Worm (Caenorhabditis elegans) whole organism, L1 larva: ENCODE results near the gene clec-25.

Experiments used
- C04F5.9 ChIP-seq: sonication (generic microtip); optimal IDR thresholded peaks from 2 replicates; lab custom pipeline; 2016; ENCODE audit warnings: missing genetic modification characterization, missing compliant biosample characterization
- alr-1 ChIP-seq: fragments of 200-800 bp; sonication (Bioruptor generic); optimal IDR thresholded peaks from 2 replicates; lab custom pipeline; 2018; ENCODE audit warnings: borderline replicate concordance, mild to moderate bottlenecking, missing genetic modification characterization, missing compliant biosample characterization
- ama-1 ChIP-seq: fragments of 150-350 bp; optimal IDR thresholded peaks from 2 replicates; lab custom pipeline; 2014
- blmp-1 ChIP-seq: fragments of 150-350 bp; optimal IDR thresholded peaks from 2 replicates; lab custom pipeline; 2014; ENCODE audit warnings: missing biosample characterization, missing genetic modification characterization
- ceh-8 ChIP-seq: fragments of 200-800 bp; sonication (Bioruptor generic); optimal IDR thresholded peaks from 2 replicates; lab custom pipeline; 2018; ENCODE audit warnings: mild to moderate bottlenecking, missing genetic modification characterization, moderate library complexity, missing compliant biosample characterization
- ceh-88 ChIP-seq: fragments of 200-800 bp; sonication (Bioruptor generic); IDR thresholded peaks from 2 replicates; pipeline ENCODE4 v1.3.6; 2022; ENCODE audit warnings: missing genetic modification characterization, missing compliant biosample characterization
- ces-1 ChIP-seq: fragments of 150-350 bp; optimal IDR thresholded peaks from 2 replicates; lab custom pipeline; 2014; ENCODE audit warnings: missing biosample characterization, missing genetic modification reagents, missing genetic modification characterization
- dpl-1 ChIP-seq, 3 experiments: fragments of 150-350 bp in 2 of 3; sonication (generic microtip) in 1 of 3; optimal IDR thresholded peaks; 2 replicates each; lab custom pipeline; 2014 to 2017; ENCODE audit warnings: missing biosample characterization in 3 of 3, missing genetic modification characterization in 3 of 3, missing genetic modification reagents in 3 of 3
- efl-1 ChIP-seq, 4 experiments: fragments of 150-350 bp; optimal IDR thresholded peaks in 3 of 4; peaks in 1 of 4; 1 replicate in 1 of 4; 2 replicates in 3 of 4; lab custom pipeline; 2014; ENCODE audit warnings: missing biosample characterization in 2 of 4, missing genetic modification characterization in 2 of 4, missing genetic modification reagents in 2 of 4
- efl-3 ChIP-seq: fragments of 200-800 bp; sonication (Bioruptor generic); optimal IDR thresholded peaks from 2 replicates; lab custom pipeline; 2018; ENCODE audit warnings: mild to moderate bottlenecking, missing genetic modification characterization, missing compliant biosample characterization
- egl-13 ChIP-seq: sonication (generic microtip); optimal IDR thresholded peaks from 2 replicates; lab custom pipeline; 2016; ENCODE audit warnings: missing genotype, missing genetic modification reagents, missing genetic modification characterization, missing compliant biosample characterization
- egl-27 ChIP-seq, 2 experiments: fragments of 150-350 bp in 1 of 2; sonication (generic microtip); optimal IDR thresholded peaks; 3 replicates each; lab custom pipeline; 2017 to 2018; ENCODE audit warnings: missing biosample characterization in 2 of 2, missing genetic modification characterization in 2 of 2, missing genetic modification reagents in 2 of 2
- elt-2 ChIP-seq: sonication (generic microtip); optimal IDR thresholded peaks from 2 replicates; lab custom pipeline; 2016; ENCODE audit warnings: missing genetic modification characterization, mild to moderate bottlenecking, inconsistent platforms, missing compliant biosample characterization, missing genetic modification reagents
- elt-3 ChIP-seq, 6 experiments: fragments of 150-350 bp in 1 of 6; sonication (generic microtip); optimal IDR thresholded peaks; 2 replicates each; lab custom pipeline; 2017 to 2018; ENCODE audit warnings: missing biosample characterization in 6 of 6, missing genetic modification characterization in 6 of 6, inconsistent platforms in 1 of 6
- grh-1 ChIP-seq: fragments of 200-800 bp; sonication (Bioruptor generic); IDR thresholded peaks from 2 replicates; pipeline ENCODE4 v1.3.6; 2022; ENCODE audit warnings: missing genetic modification reagents, missing genetic modification characterization, missing compliant biosample characterization
- hlh-17 ChIP-seq: fragments of 200-800 bp; sonication (Bioruptor generic); optimal IDR thresholded peaks from 2 replicates; lab custom pipeline; 2018; ENCODE audit warnings: missing genetic modification characterization, mild to moderate bottlenecking, missing compliant biosample characterization, moderate library complexity, borderline replicate concordance
- hpl-2 ChIP-seq: fragments of 150-350 bp; optimal IDR thresholded peaks from 2 replicates; lab custom pipeline; 2014; ENCODE audit warnings: missing biosample characterization, missing genetic modification reagents, missing genetic modification characterization
- jun-1 ChIP-seq: fragments of 150-350 bp; optimal IDR thresholded peaks from 2 replicates; lab custom pipeline; 2014; ENCODE audit warnings: missing biosample characterization, missing genetic modification reagents, missing genetic modification characterization
- lin-14 ChIP-seq: fragments of 200-800 bp; sonication (Bioruptor generic); optimal IDR thresholded peaks from 2 replicates; lab custom pipeline; 2018; ENCODE audit warnings: mild to moderate bottlenecking, missing genetic modification characterization, moderate library complexity, missing compliant biosample characterization
- lin-39 ChIP-seq: fragments of 150-350 bp; optimal IDR thresholded peaks from 2 replicates; lab custom pipeline; 2014; ENCODE audit warnings: missing biosample characterization, missing genetic modification reagents, missing genetic modification characterization
- mep-1 ChIP-seq: fragments of 150-350 bp; optimal IDR thresholded peaks from 2 replicates; lab custom pipeline; 2014; ENCODE audit warnings: missing biosample characterization, missing genetic modification characterization
- nhr-12 ChIP-seq: sonication (generic microtip); optimal IDR thresholded peaks from 2 replicates; lab custom pipeline; 2017; ENCODE audit warnings: missing biosample characterization, missing genetic modification characterization
- nhr-20 ChIP-seq: sonication (generic microtip); optimal IDR thresholded peaks from 2 replicates; lab custom pipeline; 2016; ENCODE audit warnings: mild to moderate bottlenecking, missing genetic modification characterization, missing compliant biosample characterization
- nhr-47 ChIP-seq: sonication (generic microtip); optimal IDR thresholded peaks from 2 replicates; lab custom pipeline; 2016; ENCODE audit warnings: mild to moderate bottlenecking, missing genetic modification characterization, moderate library complexity, missing compliant biosample characterization
- nhr-71 ChIP-seq: sonication (generic microtip); optimal IDR thresholded peaks from 2 replicates; lab custom pipeline; 2016; ENCODE audit warnings: mild to moderate bottlenecking, missing genetic modification characterization, moderate library complexity, missing compliant biosample characterization
- nhr-76 ChIP-seq: sonication (generic microtip); optimal IDR thresholded peaks from 2 replicates; lab custom pipeline; 2017; ENCODE audit warnings: missing biosample characterization, missing genetic modification characterization
- nhr-77 ChIP-seq: fragments of 150-350 bp; optimal IDR thresholded peaks from 2 replicates; lab custom pipeline; 2014; ENCODE audit warnings: missing biosample characterization, missing genetic modification characterization
- nhr-90 ChIP-seq: sonication (generic microtip); optimal IDR thresholded peaks from 2 replicates; lab custom pipeline; 2016; ENCODE audit warnings: mild to moderate bottlenecking, missing genetic modification characterization, missing compliant biosample characterization; ENCODE audit not compliant: poor library complexity
- rnt-1 ChIP-seq: sonication (generic microtip); optimal IDR thresholded peaks from 2 replicates; lab custom pipeline; 2016; ENCODE audit warnings: mild to moderate bottlenecking, missing genetic modification characterization, moderate library complexity, missing compliant biosample characterization
- sup-37 ChIP-seq: fragments of 200-800 bp; sonication (Bioruptor generic); optimal IDR thresholded peaks from 2 replicates; lab custom pipeline; 2018; ENCODE audit warnings: mild to moderate bottlenecking, missing genetic modification characterization, missing compliant biosample characterization
- tlp-1 ChIP-seq: fragments of 150-350 bp; optimal IDR thresholded peaks from 2 replicates; lab custom pipeline; 2014; ENCODE audit warnings: missing biosample characterization, missing genetic modification characterization
- unc-62 ChIP-seq: fragments of 150-350 bp; optimal IDR thresholded peaks from 2 replicates; lab custom pipeline; 2014; ENCODE audit warnings: missing biosample characterization, missing genetic modification reagents, missing genetic modification characterization
- unc-86 ChIP-seq: sonication (generic microtip); optimal IDR thresholded peaks from 2 replicates; lab custom pipeline; 2016; ENCODE audit warnings: missing genetic modification characterization, missing compliant biosample characterization
- xbp-1 ChIP-seq: sonication (generic microtip); optimal IDR thresholded peaks from 2 replicates; lab custom pipeline; 2016; ENCODE audit warnings: missing genetic modification characterization, missing compliant biosample characterization
- zag-1 ChIP-seq: fragments of 150-350 bp; optimal IDR thresholded peaks from 2 replicates; lab custom pipeline; 2014; ENCODE audit warnings: missing biosample characterization, missing genetic modification characterization
- ztf-4 ChIP-seq: fragments of 150-350 bp; optimal IDR thresholded peaks from 2 replicates; lab custom pipeline; 2014; ENCODE audit warnings: missing biosample characterization, missing genetic modification characterization

Gene clec-25

ce11 chrV:16821270-16821737 is 21.7 kb upstream of the clec-25 start, which contains the start of gene T20B3.14:
Gene T20B3.14, minus strand, starts transcription at chrV:16821320.
- TF ChIP-seq ceh-8 (GFP tag; lab: Kevin White, UChicago) (no peak), lin-14 (peak; percentile 22)

- TF ChIP-seq blmp-1 (tag; lab: Kevin White, UChicago): no peak
- TF ChIP-seq nhr-76 (tag; lab: Kevin White, UChicago): no peak
- TF ChIP-seq zag-1: no peak
- TF ChIP-seq nhr-20 (tag; lab: Kevin White, UChicago): no peak
- TF ChIP-seq ceh-88 (GFP tag; lab: Robert Waterston, UW): no peak
- no peak for TF ChIP-seq nhr-77 (tag; lab: Kevin White, UChicago)
- TF ChIP-seq jun-1 (tag; lab: Kevin White, UChicago): no peak
- no peak for TF ChIP-seq hpl-2 (GFP tag; lab: Kevin White, UChicago)
- no peak for TF ChIP-seq egl-13 (tag; lab: Kevin White, UChicago)
- TF ChIP-seq egl-27 (tag; optimal IDR thresholded peaks at IDR 0.05; lab: Kevin White, UChicago): no peak
- no peak for TF ChIP-seq rnt-1 (tag; lab: Kevin White, UChicago)
- TF ChIP-seq dpl-1 (GFP tag; optimal IDR thresholded peaks at IDR 0.05; lab: Kevin White, UChicago): no peak
- TF ChIP-seq unc-86: no peak
- no peak for TF ChIP-seq ztf-4 (tag; lab: Kevin White, UChicago)
- TF ChIP-seq lin-39 (tag; lab: Kevin White, UChicago): no peak
- no peak for TF ChIP-seq grh-1
- no peak for TF ChIP-seq mep-1 (tag; lab: Kevin White, UChicago)
- no peak for TF ChIP-seq elt-3 (tag; optimal IDR thresholded peaks at IDR 0.05; lab: Kevin White, UChicago)
Measured at ce11 chrV:16827485-16827884, 15.6 kb upstream of the clec-25 start, which contains the start of gene srh-216. Gene srh-216, minus strand, starts transcription at chrV:16827585.

ce11 chrV:16829396-16829795 is 13.6 kb upstream of the clec-25 start, which contains the start of gene srh-214:
Gene srh-214, minus strand, starts transcription at chrV:16829755.
- no peak for TF ChIP-seq ama-1 (lab: Kevin White, UChicago)
- no peak for TF ChIP-seq efl-1 (optimal IDR thresholded peaks at IDR 0.05; lab: Kevin White, UChicago)
- TF ChIP-seq efl-1 (GFP tag; optimal IDR thresholded peaks at IDR 0.05 in 1 of 2; lab: Kevin White, UChicago): peak in 1 of 2 experiments; percentile 65
- TF ChIP-seq, all 84 proteins: peak for 1

ce11 chrV:16831310-16831709 is 11.7 kb upstream of the clec-25 start:
- no peak for TF ChIP-seq tlp-1
- no peak for TF ChIP-seq ces-1
- TF ChIP-seq unc-62 (GFP tag; lab: Kevin White, UChicago): no peak
- no peak for TF ChIP-seq nhr-47 (tag; lab: Kevin White, UChicago)
- no peak for TF ChIP-seq nhr-71
- no peak for TF ChIP-seq dpl-1 (GFP tag; optimal IDR thresholded peaks at IDR 0.05; lab: Kevin White, UChicago)
- no peak for TF ChIP-seq nhr-12
- no peak for TF ChIP-seq hlh-17 (GFP tag; lab: Kevin White, UChicago)
- no peak for TF ChIP-seq ama-1 (lab: Kevin White, UChicago)
- no peak for TF ChIP-seq efl-3 (GFP tag; lab: Kevin White, UChicago)
- no peak for TF ChIP-seq nhr-90 (tag; lab: Kevin White, UChicago)
- TF ChIP-seq elt-2: no peak
- no peak for TF ChIP-seq sup-37 (GFP tag; lab: Kevin White, UChicago)
- no peak for TF ChIP-seq C04F5.9 (tag; lab: Kevin White, UChicago)
- TF ChIP-seq efl-1 (optimal IDR thresholded peaks at IDR 0.05; lab: Kevin White, UChicago): no peak
- no peak for TF ChIP-seq efl-1 (GFP tag; optimal IDR thresholded peaks at IDR 0.05 in 1 of 2; lab: Kevin White, UChicago)
- no peak for TF ChIP-seq xbp-1 (tag; lab: Kevin White, UChicago)
- no peak for TF ChIP-seq alr-1 (tag; lab: Kevin White, UChicago)
- TF ChIP-seq, all 84 proteins: peak for 0
